Fruit fly (Drosophila melanogaster): ENCODE data around the gene Sh.

Gene Sh

dm6 chrX:17884567-17884966 lies 178.5 kb downstream of the Sh start (continued):
- TF ChIP-seq org-1 (GFP tag; optimal IDR thresholded peaks at IDR 0.05) = no peak
- no peak for TF ChIP-seq CG4282 (GFP tag; optimal IDR thresholded peaks at IDR 0.05)
- TF ChIP-seq CG15479 (GFP tag; optimal IDR thresholded peaks at IDR 0.05) = no peak
- no peak for TF ChIP-seq danr (GFP tag; IDR thresholded peaks at IDR 0.05)
- TF ChIP-seq hth (optimal IDR thresholded peaks at IDR 0.05) = no peak
- TF ChIP-seq maf-S (GFP tag; optimal IDR thresholded peaks at IDR 0.05) = no peak
- TF ChIP-seq CG5245 (GFP tag; optimal IDR thresholded peaks at IDR 0.05) = no peak
- no peak for TF ChIP-seq al (GFP tag; IDR thresholded peaks at IDR 0.05)
- no peak for TF ChIP-seq Awh (GFP tag; IDR thresholded peaks at IDR 0.05)
- no peak for TF ChIP-seq chinmo (GFP tag; IDR thresholded peaks at IDR 0.05; ENCODE audit: partially characterized antibody)
- TF ChIP-seq inv (GFP tag; IDR thresholded peaks at IDR 0.05; ENCODE audit: partially characterized antibody) = no peak
- TF ChIP-seq unc-4 (GFP tag; IDR thresholded peaks at IDR 0.05; ENCODE audit: partially characterized antibody) = no peak
- no peak for TF ChIP-seq CG1024 (GFP tag; IDR thresholded peaks at IDR 0.05)
- 0 out of 3 replicates have a peak, but pooled peaks have one; percentile 10 for TF ChIP-seq CG2889 (GFP tag; IDR thresholded peaks at IDR 0.05)
- TF ChIP-seq odd (GFP tag; optimal IDR thresholded peaks at IDR 0.05) = no peak
- peak; percentile 53 for TF ChIP-seq Med (GFP tag)
- no peak for TF ChIP-seq pb (GFP tag; optimal IDR thresholded peaks at IDR 0.05)
- TF ChIP-seq CG18262 (tag; optimal IDR thresholded peaks at IDR 0.05) = no peak

- TF ChIP-seq pfk (GFP tag; optimal IDR thresholded peaks at IDR 0.05) (no peak), MTF-1 (GFP tag; optimal IDR thresholded peaks at IDR 0.05; ENCODE audit: borderline replicate concordance) (no peak), CG6813 (GFP tag; optimal IDR thresholded peaks at IDR 0.05) (no peak), CG2120 (GFP tag; optimal IDR thresholded peaks at IDR 0.05) (no peak), nom (GFP tag; optimal IDR thresholded peaks at IDR 0.05) (no peak), Nf-YB (GFP tag; optimal IDR thresholded peaks at IDR 0.05) (no peak), CG2678 (tag; optimal IDR thresholded peaks at IDR 0.05) (no peak), Ada2b (GFP tag; IDR thresholded peaks at IDR 0.05) (no peak), CG17361 (GFP tag; IDR thresholded peaks at IDR 0.05) (no peak), wor (GFP tag; IDR thresholded peaks at IDR 0.05) (no peak), onecut (GFP tag; IDR thresholded peaks at IDR 0.05) (no peak), emc (GFP tag; optimal IDR thresholded peaks at IDR 0.05) (no peak), rib (GFP tag; IDR thresholded peaks at IDR 0.05) (no peak)
Measured at dm6 chrX:17883418-17883817, 179.6 kb downstream of the Sh start, which contains the start of gene CG12985. Gene CG12985 (plus strand): TSS chrX:17883718.

dm6 chrX:17882769-17883168 lies 180.3 kb downstream of the Sh start:
- TF ChIP-seq cwo (GFP tag; optimal IDR thresholded peaks at IDR 0.05) = peak; percentile 13
- TF ChIP-seq CTCF (GFP tag; optimal IDR thresholded peaks at IDR 0.05) = peak; percentile 86
- peak; percentile 7 for TF ChIP-seq Med (GFP tag)
- TF ChIP-seq CG13624 (GFP tag; optimal IDR thresholded peaks at IDR 0.05) = no peak
- TF ChIP-seq esg (GFP tag; conservative IDR thresholded peaks at IDR 0.05) = no peak

dm6 chrX:17881138-17882121 lies 181.6 kb downstream of the Sh start:
- TF ChIP-seq Med (GFP tag) = peak; percentile 97
- TF ChIP-seq Fer3 (tag; optimal IDR thresholded peaks at IDR 0.05) = peak; percentile 60
- peak; percentile 72 for TF ChIP-seq CG7786 (GFP tag; optimal IDR thresholded peaks at IDR 0.05)
- TF ChIP-seq Rfx (GFP tag; IDR thresholded peaks at IDR 0.05) = peak; percentile 84
- TF ChIP-seq sim (GFP tag; IDR thresholded peaks at IDR 0.05) = no peak
- 0 out of 3 replicates have a peak, but pooled peaks have one; percentile 27 for TF ChIP-seq CG2889 (GFP tag; IDR thresholded peaks at IDR 0.05)
- peak; percentile 41; the same call in 1 of the 2 replicates for TF ChIP-seq sob (GFP tag; IDR thresholded peaks at IDR 0.05)
- TF ChIP-seq CG33213 (GFP tag; optimal IDR thresholded peaks at IDR 0.05) = peak; percentile 9
- peak; percentile 24 for TF ChIP-seq shn (GFP tag; optimal IDR thresholded peaks at IDR 0.05)
- TF ChIP-seq trh (GFP tag; optimal IDR thresholded peaks at IDR 0.05) = no peak
- TF ChIP-seq pho (GFP tag; optimal IDR thresholded peaks at IDR 0.05) = peak; percentile 71
- no peak for TF ChIP-seq wek (GFP tag; optimal IDR thresholded peaks at IDR 0.05)
- no peak for TF ChIP-seq CG4707 (GFP tag; optimal IDR thresholded peaks at IDR 0.05)
- 0 out of 3 replicates have a peak, but pooled peaks have one; percentile 67 for TF ChIP-seq CG11456 (GFP tag; IDR thresholded peaks at IDR 0.05)

Data from whole organism, embryonic.